Worm (Caenorhabditis elegans): Measurements from ENCODE around the gene srsx-27.

srsx-27 gene

DNA sequence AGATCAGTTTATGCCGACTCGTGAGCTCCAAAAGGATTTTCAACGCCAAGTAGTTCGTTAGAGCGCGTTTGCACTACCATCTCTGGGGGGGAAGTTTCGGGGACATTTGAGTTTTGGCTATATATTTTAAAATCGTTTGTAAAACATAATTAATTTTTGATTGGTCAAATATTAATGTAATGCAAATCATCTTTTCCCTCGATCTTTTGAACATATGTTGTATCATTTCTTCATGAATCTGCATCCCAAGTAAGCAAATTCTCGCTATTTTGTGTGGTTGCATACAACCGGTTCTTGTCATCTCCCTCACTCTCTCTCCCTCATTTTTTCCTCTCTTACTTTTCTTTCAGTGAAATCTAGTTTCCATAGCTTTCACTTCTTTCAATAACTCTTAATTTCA, 28.3 kb downstream of the srsx-27 start (continued):
- TF ChIP-seq sup-37 (GFP tag; optimal IDR thresholded peaks at IDR 0.05), result peak; percentile 15
- no peak for TF ChIP-seq mdl-1 (tag; optimal IDR thresholded peaks at IDR 0.05)
- TF ChIP-seq alr-1 (tag; optimal IDR thresholded peaks at IDR 0.05; ENCODE audit: borderline replicate concordance), result no peak
- TF ChIP-seq fos-1 (tag; optimal IDR thresholded peaks at IDR 0.05), result no peak
- TF ChIP-seq unc-98 (GFP tag; IDR thresholded peaks at IDR 0.05), result no peak
- TF ChIP-seq ets-5 (GFP tag; IDR thresholded peaks at IDR 0.05), result no peak
- peak; percentile 70 for TF ChIP-seq nhr-77 (tag; optimal IDR thresholded peaks at IDR 0.05)
- TF ChIP-seq sox-4 (tag; optimal IDR thresholded peaks at IDR 0.05), result peak; percentile 41
- TF ChIP-seq tbx-2 (tag; optimal IDR thresholded peaks at IDR 0.05), result peak; percentile 75
- TF ChIP-seq lin-13 (GFP tag; optimal IDR thresholded peaks at IDR 0.05), result peak; percentile 40
- TF ChIP-seq ztf-11 (tag; optimal IDR thresholded peaks at IDR 0.05), result peak in 1 of 2 experiments; percentile 60
- TF ChIP-seq pqm-1 (tag; optimal IDR thresholded peaks at IDR 0.05), result no peak
- TF ChIP-seq unc-62 (GFP tag; optimal IDR thresholded peaks at IDR 0.05), result no peak
- peak; percentile 85 for TF ChIP-seq lin-14 (GFP tag; optimal IDR thresholded peaks at IDR 0.05)
- no peak for TF ChIP-seq mef-2 (tag; optimal IDR thresholded peaks at IDR 0.05)
- TF ChIP-seq unc-30 (tag; optimal IDR thresholded peaks at IDR 0.05), result no peak
- TF ChIP-seq pax-3 (tag; optimal IDR thresholded peaks at IDR 0.05), result peak; percentile 78
- TF ChIP-seq jun-1 (tag; optimal IDR thresholded peaks at IDR 0.05), result peak; percentile 39
- no peak for TF ChIP-seq aha-1 (tag; optimal IDR thresholded peaks at IDR 0.05)
- peak; percentile 70 for TF ChIP-seq egl-13 (tag; optimal IDR thresholded peaks at IDR 0.05)
- peak; percentile 83 for TF ChIP-seq lir-3 (tag; optimal IDR thresholded peaks at IDR 0.05; ENCODE audit: poor library complexity)
- peak; percentile 63 for TF ChIP-seq isw-1 (GFP tag; IDR thresholded peaks at IDR 0.05)
- no peak for TF ChIP-seq egl-27 (tag; optimal IDR thresholded peaks at IDR 0.05)
- peak; percentile 41 for TF ChIP-seq lin-15B (tag; optimal IDR thresholded peaks at IDR 0.05)
- TF ChIP-seq skn-1 (tag; optimal IDR thresholded peaks at IDR 0.05), result peak; percentile 34
- TF ChIP-seq fkh-10 (GFP tag; optimal IDR thresholded peaks at IDR 0.05), result no peak
- TF ChIP-seq nhr-19 (GFP tag; conservative IDR thresholded peaks at IDR 0.05), result peak; percentile 77
- TF ChIP-seq nhr-11 (tag; optimal IDR thresholded peaks at IDR 0.05), result no peak
- TF ChIP-seq elt-3 (tag; optimal IDR thresholded peaks at IDR 0.05), result no peak
- TF ChIP-seq rnt-1 (tag; optimal IDR thresholded peaks at IDR 0.05), result peak; percentile 29
- peak; percentile 39 for TF ChIP-seq unc-130 (tag; optimal IDR thresholded peaks at IDR 0.05)
- no peak for TF ChIP-seq nhr-76 (tag; optimal IDR thresholded peaks at IDR 0.05)
- no peak for TF ChIP-seq aly-2 (tag; optimal IDR thresholded peaks at IDR 0.05)
- no peak for TF ChIP-seq zip-4 (GFP tag; optimal IDR thresholded peaks at IDR 0.05)
- no peak for TF ChIP-seq nhr-28 (tag; optimal IDR thresholded peaks at IDR 0.05)
- TF ChIP-seq lin-35 (GFP tag; optimal IDR thresholded peaks at IDR 0.05), result peak; percentile 50 to 76
- TF ChIP-seq ztf-4 (tag; optimal IDR thresholded peaks at IDR 0.05), result no peak
- TF ChIP-seq fkh-8 (tag; optimal IDR thresholded peaks at IDR 0.05), result peak; percentile 85
- TF ChIP-seq ama-1 (optimal IDR thresholded peaks at IDR 0.05), result no peak
- TF ChIP-seq grh-1 (GFP tag; IDR thresholded peaks at IDR 0.05), result peak; percentile 91
- TF ChIP-seq ceh-8 (GFP tag; optimal IDR thresholded peaks at IDR 0.05), result no peak
- peak; percentile 59 to 60 for TF ChIP-seq efl-1 (optimal IDR thresholded peaks at IDR 0.05)
- peak; percentile 49 to 95 for TF ChIP-seq efl-1 (GFP tag; optimal IDR thresholded peaks at IDR 0.05 in 1 of 2)
- no peak for TF ChIP-seq F16B12.6 (tag; optimal IDR thresholded peaks at IDR 0.05)
- TF ChIP-seq snpc-4 (tag; optimal IDR thresholded peaks at IDR 0.05), result peak; percentile 54
- peak; percentile 34; the same call in 1 of the 2 replicates for TF ChIP-seq mab-9 (GFP tag; IDR thresholded peaks at IDR 0.05)
- TF ChIP-seq lsy-2 (tag; optimal IDR thresholded peaks at IDR 0.05), result peak; percentile 52 to 81
- TF ChIP-seq fkh-4 (tag; optimal IDR thresholded peaks at IDR 0.05; ENCODE audit: borderline replicate concordance), result peak; percentile 34
- TF ChIP-seq zag-1 (tag; optimal IDR thresholded peaks at IDR 0.05), result no peak
- peak; percentile 53 for TF ChIP-seq unc-86 (tag; optimal IDR thresholded peaks at IDR 0.05)
- TF ChIP-seq irx-1 (tag; optimal IDR thresholded peaks at IDR 0.05), result peak; percentile 34
- no peak for TF ChIP-seq hpl-2 (GFP tag; optimal IDR thresholded peaks at IDR 0.05)
- TF ChIP-seq snu-23 (GFP tag; optimal IDR thresholded peaks at IDR 0.05), result peak; percentile 81
- TF ChIP-seq dpl-1 (GFP tag; optimal IDR thresholded peaks at IDR 0.05), result peak; percentile 32 to 56 (median 39)

All from whole organism, L1 larva.